Fruit fly (Drosophila melanogaster): Measurements from ENCODE around the gene Nin.

Nin gene

dm6 chr2L:5296672-5297288 lies 18.4 kb upstream of the Nin start (continued):
- TF ChIP-seq CG11762 (GFP tag; optimal IDR thresholded peaks at IDR 0.05; ENCODE audit: insufficient read depth), result peak; percentile 86
- TF ChIP-seq dac (GFP tag; optimal IDR thresholded peaks at IDR 0.05), result peak; percentile 47
- peak; percentile 52 for TF ChIP-seq Eip93F (GFP tag; optimal IDR thresholded peaks at IDR 0.05)
- TF ChIP-seq CG15336 (GFP tag; IDR thresholded peaks at IDR 0.05), result peak; percentile 68
- peak; percentile 33 for TF ChIP-seq Ets21C (GFP tag; optimal IDR thresholded peaks at IDR 0.05)
- TF ChIP-seq esn (GFP tag; optimal IDR thresholded peaks at IDR 0.05), result peak; percentile 72
- peak; percentile 43 for TF ChIP-seq Gug (GFP tag; IDR thresholded peaks at IDR 0.05)
- peak; percentile 89 for TF ChIP-seq dsx (GFP tag; optimal IDR thresholded peaks at IDR 0.05; ENCODE audit: poor library complexity, severe bottlenecking)
- peak; percentile 76 for TF ChIP-seq CG6163 (GFP tag; IDR thresholded peaks at IDR 0.05)
- TF ChIP-seq CG4318 (GFP tag; optimal IDR thresholded peaks at IDR 0.05), result peak; percentile 45
- TF ChIP-seq Sox102F (GFP tag; optimal IDR thresholded peaks at IDR 0.05), result peak; percentile 39
- TF ChIP-seq Met (GFP tag; optimal IDR thresholded peaks at IDR 0.05), result peak; percentile 59
- peak; percentile 88 for TF ChIP-seq acj6 (GFP tag; optimal IDR thresholded peaks at IDR 0.05)
- TF ChIP-seq CG32006 (GFP tag; optimal IDR thresholded peaks at IDR 0.05), result peak; percentile 83
- TF ChIP-seq lz (GFP tag; optimal IDR thresholded peaks at IDR 0.05), result peak; percentile 55
- 0 out of 3 replicates have a peak, but pooled peaks have one; percentile 52 for TF ChIP-seq eg (GFP tag; IDR thresholded peaks at IDR 0.05)
- peak; percentile 47 for TF ChIP-seq Sox15 (GFP tag; optimal IDR thresholded peaks at IDR 0.05)
- peak; percentile 64 for TF ChIP-seq Lpt (GFP tag; optimal IDR thresholded peaks at IDR 0.05)
- TF ChIP-seq Hr38 (GFP tag; optimal IDR thresholded peaks at IDR 0.05), result no peak
- peak; percentile 46 for TF ChIP-seq CG6276 (GFP tag; optimal IDR thresholded peaks at IDR 0.05)
- TF ChIP-seq fd85E (GFP tag; optimal IDR thresholded peaks at IDR 0.05), result no peak
- TF ChIP-seq Eip78C (GFP tag), result peak; percentile 98
- peak; percentile 68 to 87 for TF ChIP-seq salr (GFP tag; optimal IDR thresholded peaks at IDR 0.05)
- TF ChIP-seq pdm3 (GFP tag; optimal IDR thresholded peaks at IDR 0.05), result peak; percentile 72
- peak; percentile 76 for TF ChIP-seq CG8632 (GFP tag; optimal IDR thresholded peaks at IDR 0.05)

dm6 chr2L:5295245-5295572 lies 16.9 kb upstream of the Nin start:
- TF ChIP-seq CG6163 (GFP tag; IDR thresholded peaks at IDR 0.05) (no peak), Hr39 (GFP tag; optimal IDR thresholded peaks at IDR 0.05) (no peak), Sox15 (GFP tag; optimal IDR thresholded peaks at IDR 0.05) (no peak), CG6854 (GFP tag; optimal IDR thresholded peaks at IDR 0.05) (no peak), vri (GFP tag; optimal IDR thresholded peaks at IDR 0.05) (no peak), CG3919 (GFP tag; optimal IDR thresholded peaks at IDR 0.05) (no peak), CG31627 (GFP tag; optimal IDR thresholded peaks at IDR 0.05) (no peak), CG1621 (tag; optimal IDR thresholded peaks at IDR 0.05) (no peak), Eip78C (GFP tag) (peak; percentile 19), svp (GFP tag) (peak; percentile 74), topi (GFP tag; optimal IDR thresholded peaks at IDR 0.05) (peak; percentile 32), achi (GFP tag; optimal IDR thresholded peaks at IDR 0.05) (no peak), fkh (GFP tag; optimal IDR thresholded peaks at IDR 0.05) (peak; percentile 31), CG7368 (GFP tag; optimal IDR thresholded peaks at IDR 0.05) (peak; percentile 13), CG10631 (GFP tag; optimal IDR thresholded peaks at IDR 0.05) (no peak), CG11902 (GFP tag; optimal IDR thresholded peaks at IDR 0.05) (no peak), pdm3 (GFP tag; optimal IDR thresholded peaks at IDR 0.05) (no peak), CG10669 (GFP tag; optimal IDR thresholded peaks at IDR 0.05) (no peak), CG11762 (GFP tag; optimal IDR thresholded peaks at IDR 0.05; ENCODE audit: insufficient read depth) (no peak), Gug (GFP tag; IDR thresholded peaks at IDR 0.05) (no peak), Eip93F (GFP tag; optimal IDR thresholded peaks at IDR 0.05) (peak; percentile 16), Met (GFP tag; optimal IDR thresholded peaks at IDR 0.05) (no peak), CG32006 (GFP tag; optimal IDR thresholded peaks at IDR 0.05) (no peak), Hr38 (GFP tag; optimal IDR thresholded peaks at IDR 0.05) (no peak), CG15336 (GFP tag; IDR thresholded peaks at IDR 0.05) (no peak), Blimp-1 (GFP tag; optimal IDR thresholded peaks at IDR 0.05) (no peak), net (GFP tag; optimal IDR thresholded peaks at IDR 0.05) (no peak), CG6792 (GFP tag; optimal IDR thresholded peaks at IDR 0.05) (no peak), eg (GFP tag; IDR thresholded peaks at IDR 0.05) (no peak), CG8319 (GFP tag; optimal IDR thresholded peaks at IDR 0.05) (no peak), CG6276 (GFP tag; optimal IDR thresholded peaks at IDR 0.05) (no peak), CG34406 (GFP tag; optimal IDR thresholded peaks at IDR 0.05) (no peak), esn (GFP tag; optimal IDR thresholded peaks at IDR 0.05) (no peak), OdsH (GFP tag; optimal IDR thresholded peaks at IDR 0.05) (no peak), dac (GFP tag; optimal IDR thresholded peaks at IDR 0.05) (no peak), CG9139 (GFP tag; optimal IDR thresholded peaks at IDR 0.05) (peak; percentile 50), Ets21C (GFP tag; optimal IDR thresholded peaks at IDR 0.05) (no peak), Ets96B (tag; optimal IDR thresholded peaks at IDR 0.05) (no peak), acj6 (GFP tag; optimal IDR thresholded peaks at IDR 0.05) (no peak), fd59A (GFP tag; optimal IDR thresholded peaks at IDR 0.05) (no peak), salr (GFP tag; optimal IDR thresholded peaks at IDR 0.05) (no peak)

Data from whole organism, prepupa.